Fruit fly (Drosophila melanogaster) whole organism, adult: ENCODE results near the gene CG42692.

ENCODE experiments used
- CG14711 ChIP-seq: fragments of 200-800 bp; sonication (Bioruptor generic); optimal IDR thresholded peaks from 2 replicates; lab custom pipeline; 2018; ENCODE audit warnings: missing biosample characterization, mild to moderate bottlenecking, missing genetic modification characterization, moderate library complexity
- CG1620 ChIP-seq: fragments of 200-800 bp; sonication (Bioruptor generic); optimal IDR thresholded peaks from 2 replicates; lab custom pipeline; 2016; ENCODE audit warnings: missing biosample characterization, missing genetic modification characterization
- CG7101 ChIP-seq: fragments of 200-800 bp; sonication (Bioruptor generic); optimal IDR thresholded peaks from 2 replicates; lab custom pipeline; 2018; ENCODE audit warnings: missing biosample characterization, mild to moderate bottlenecking, missing genetic modification characterization, moderate library complexity
- Clk ChIP-seq: fragments of 200-800 bp; sonication (Bioruptor generic); optimal IDR thresholded peaks from 2 replicates; lab custom pipeline; 2017; ENCODE audit warnings: missing biosample characterization, missing genetic modification characterization
- Crg-1 ChIP-seq: fragments of 200-800 bp; sonication (Bioruptor generic); optimal IDR thresholded peaks from 2 replicates; lab custom pipeline; 2016; ENCODE audit warnings: missing biosample characterization, missing genetic modification characterization
- Hr96 ChIP-seq: fragments of 200-800 bp; sonication (Bioruptor generic); optimal IDR thresholded peaks from 2 replicates; lab custom pipeline; 2016; ENCODE audit warnings: missing biosample characterization, missing genetic modification characterization
- bab1 ChIP-seq: fragments of 200-800 bp; sonication (Bioruptor generic); optimal IDR thresholded peaks from 3 replicates; lab custom pipeline; 2019; ENCODE audit warnings: missing biosample characterization, mild to moderate bottlenecking, missing genetic modification characterization, moderate library complexity
- cic ChIP-seq: fragments of 200-800 bp; sonication (Bioruptor generic); optimal IDR thresholded peaks from 2 replicates; lab custom pipeline; 2017; ENCODE audit warnings: missing biosample characterization, mild to moderate bottlenecking, missing genetic modification characterization, moderate library complexity
- kay ChIP-seq: fragments of 200-800 bp; sonication (Bioruptor generic); peaks from one replicate; lab custom pipeline; 2016; ENCODE audit warnings: missing biosample characterization, missing genetic modification characterization, borderline replicate concordance
- ovo ChIP-seq: fragments of 200-800 bp; sonication (Bioruptor generic); optimal IDR thresholded peaks from 2 replicates; lab custom pipeline; 2016; ENCODE audit warnings: missing biosample characterization, missing genetic modification characterization
- pad ChIP-seq: fragments of 200-800 bp; sonication (Bioruptor generic); optimal IDR thresholded peaks from 3 replicates; lab custom pipeline; 2017; ENCODE audit warnings: missing biosample characterization, missing genetic modification characterization, mild to moderate bottlenecking, moderate library complexity, missing genetic modification reagents

DNA sequence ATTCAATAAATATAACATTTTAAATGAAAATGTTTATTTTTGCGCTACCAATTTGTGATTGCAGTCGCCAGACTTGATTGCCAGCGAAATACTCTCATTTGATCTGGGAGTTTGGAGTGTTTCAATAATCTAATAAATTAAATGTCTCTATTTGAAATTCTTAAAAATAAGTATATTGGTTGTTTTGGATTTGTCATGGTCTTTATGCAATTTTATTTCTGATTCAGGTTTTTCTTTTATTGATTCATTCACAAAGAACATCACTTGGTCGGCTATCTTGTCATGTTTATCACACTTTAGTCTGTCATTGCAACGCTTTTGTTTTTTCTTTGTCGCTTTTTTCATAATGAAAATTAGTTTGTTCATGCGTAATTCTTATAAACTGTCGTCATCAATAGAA lies 8.9 kb upstream of the CG42692 start:
- TF ChIP-seq CG7101 (tag; lab: Kevin White, UChicago), result no peak
- TF ChIP-seq pad (GFP tag; lab: Kevin White, UChicago), result no peak
- no peak for TF ChIP-seq bab1
- TF ChIP-seq CG14711 (tag; lab: Kevin White, UChicago), result no peak
- TF ChIP-seq Clk (GFP tag; lab: Kevin White, UChicago), result no peak
- no peak for TF ChIP-seq kay
- TF ChIP-seq Hr96, result no peak
- TF ChIP-seq ovo (GFP tag; lab: Kevin White, UChicago), result no peak
- no peak for TF ChIP-seq Crg-1 (GFP tag; lab: Kevin White, UChicago)
- TF ChIP-seq CG1620 (GFP tag; lab: Kevin White, UChicago), result no peak
- no peak for TF ChIP-seq cic (GFP tag; lab: Kevin White, UChicago)
